Fruit fly (Drosophila melanogaster) whole organism, wandering third instar larva: ENCODE measurements around the gene CG13896.

Source experiments
- Abd-B ChIP-seq: fragments of >200 bp; optimal IDR thresholded peaks from 2 replicates; lab custom pipeline; 2017; ENCODE audit warnings: missing biosample characterization, missing genetic modification characterization
- Dfd ChIP-seq: fragments of >200 bp; optimal IDR thresholded peaks from 2 replicates; lab custom pipeline; 2017; ENCODE audit warnings: missing biosample characterization, missing genetic modification characterization
- HLH106 ChIP-seq: fragments of 200-800 bp; optimal IDR thresholded peaks from 3 replicates; lab custom pipeline; 2019; ENCODE audit warnings: missing biosample characterization, mild to moderate bottlenecking, missing genetic modification characterization, moderate library complexity
- lola ChIP-seq: fragments of >200 bp; optimal IDR thresholded peaks from 2 replicates; lab custom pipeline; 2017; ENCODE audit warnings: missing biosample characterization, missing genetic modification characterization
- pan ChIP-seq: fragments of >200 bp; optimal IDR thresholded peaks from 2 replicates; lab custom pipeline; 2017
- psq ChIP-seq: fragments of 200-800 bp; sonication (Bioruptor generic); optimal IDR thresholded peaks from 3 replicates; lab custom pipeline; 2017; ENCODE audit warnings: missing biosample characterization, mild to moderate bottlenecking, missing genetic modification characterization, moderate library complexity

dm6 chr3L:724518-725341 is 13.1 kb upstream of the CG13896 start:
- TF ChIP-seq Abd-B (GFP tag; lab: Kevin White, UChicago) (no peak), HLH106 (tag; lab: Kevin White, UChicago) (peak; percentile 87), Dfd (GFP tag; lab: Kevin White, UChicago) (no peak), pan (lab: Kevin White, UChicago) (no peak), psq (peak; percentile 85), lola (GFP tag; lab: Kevin White, UChicago) (no peak)
